Worm (Caenorhabditis elegans): ENCODE data around the gene AH9.1.

AH9.1 gene

ce11 chrX:2246908-2247307 lies at the start of gene AH9.1:
TSS of gene AH9.1 (minus strand) at chrX:2247008.
- no peak for TF ChIP-seq cog-1 (tag; optimal IDR thresholded peaks at IDR 0.05)
- TF ChIP-seq med-1 (GFP tag; optimal IDR thresholded peaks at IDR 0.05; ENCODE audit: insufficient read depth), result no peak
- no peak for TF ChIP-seq T22C8.4 (GFP tag; IDR thresholded peaks at IDR 0.05)
- TF ChIP-seq tab-1 (GFP tag; IDR thresholded peaks at IDR 0.05), result no peak
- TF ChIP-seq flt-1 (GFP tag; IDR thresholded peaks at IDR 0.05), result no peak
- TF ChIP-seq ref-1 (GFP tag; conservative IDR thresholded peaks at IDR 0.05), result no peak
- no peak for TF ChIP-seq ztf-23 (GFP tag; IDR thresholded peaks at IDR 0.05)
- no peak for TF ChIP-seq klf-2 (GFP tag; conservative IDR thresholded peaks at IDR 0.05)
- TF ChIP-seq ztf-29 (GFP tag; IDR thresholded peaks at IDR 0.05), result no peak

ce11 chrX:2294198-2294800 lies 47.5 kb upstream of the AH9.1 start, which contains the start of gene T10H10.2:
TSS of gene T10H10.2 (plus strand) at chrX:2294750.
- TF ChIP-seq ztf-29 (GFP tag; IDR thresholded peaks at IDR 0.05), result no peak
- no peak for TF ChIP-seq ref-1 (GFP tag; conservative IDR thresholded peaks at IDR 0.05)
- no peak for TF ChIP-seq ztf-23 (GFP tag; IDR thresholded peaks at IDR 0.05)
- TF ChIP-seq med-1 (GFP tag; optimal IDR thresholded peaks at IDR 0.05; ENCODE audit: insufficient read depth), result no peak
- TF ChIP-seq T22C8.4 (GFP tag; IDR thresholded peaks at IDR 0.05), result no peak
- no peak for TF ChIP-seq tab-1 (GFP tag; IDR thresholded peaks at IDR 0.05)
- TF ChIP-seq flt-1 (GFP tag; IDR thresholded peaks at IDR 0.05), result no peak
- no peak for TF ChIP-seq klf-2 (GFP tag; conservative IDR thresholded peaks at IDR 0.05)
- TF ChIP-seq cog-1 (tag; optimal IDR thresholded peaks at IDR 0.05), result no peak

- TF ChIP-seq tab-1 (GFP tag; IDR thresholded peaks at IDR 0.05) (no peak), cog-1 (tag; optimal IDR thresholded peaks at IDR 0.05) (peak; percentile 64)
These were observed 41.2 kb upstream of the AH9.1 start for ce11 chrX:2287977-2288387.

ce11 chrX:2287092-2287491 lies 40.3 kb upstream of the AH9.1 start, which contains the start of gene sav-1:
TSS of gene sav-1 (minus strand) at chrX:2287192.
- TF ChIP-seq cog-1 (tag; optimal IDR thresholded peaks at IDR 0.05), result no peak
- no peak for TF ChIP-seq flt-1 (GFP tag; IDR thresholded peaks at IDR 0.05)
- TF ChIP-seq tab-1 (GFP tag; IDR thresholded peaks at IDR 0.05), result no peak
- no peak for TF ChIP-seq T22C8.4 (GFP tag; IDR thresholded peaks at IDR 0.05)
- no peak for TF ChIP-seq klf-2 (GFP tag; conservative IDR thresholded peaks at IDR 0.05)
- TF ChIP-seq ztf-29 (GFP tag; IDR thresholded peaks at IDR 0.05), result no peak
- no peak for TF ChIP-seq med-1 (GFP tag; optimal IDR thresholded peaks at IDR 0.05; ENCODE audit: insufficient read depth)
- TF ChIP-seq ref-1 (GFP tag; conservative IDR thresholded peaks at IDR 0.05), result no peak
- TF ChIP-seq ztf-23 (GFP tag; IDR thresholded peaks at IDR 0.05), result no peak

ce11 chrX:2276000-2276399 lies 29.2 kb upstream of the AH9.1 start:
- TF ChIP-seq flt-1 (GFP tag; IDR thresholded peaks at IDR 0.05) (no peak), tab-1 (GFP tag; IDR thresholded peaks at IDR 0.05) (no peak)

ce11 chrX:2274237-2274636 lies 27.4 kb upstream of the AH9.1 start, which contains the start of gene AH9.4:
TSS of gene AH9.4 (minus strand) at chrX:2274337.
- no peak for TF ChIP-seq cog-1 (tag; optimal IDR thresholded peaks at IDR 0.05)
- no peak for TF ChIP-seq flt-1 (GFP tag; IDR thresholded peaks at IDR 0.05)
- no peak for TF ChIP-seq tab-1 (GFP tag; IDR thresholded peaks at IDR 0.05)
- no peak for TF ChIP-seq ztf-29 (GFP tag; IDR thresholded peaks at IDR 0.05)
- no peak for TF ChIP-seq med-1 (GFP tag; optimal IDR thresholded peaks at IDR 0.05; ENCODE audit: insufficient read depth)
- TF ChIP-seq ref-1 (GFP tag; conservative IDR thresholded peaks at IDR 0.05), result no peak

ce11 chrX:2271429-2271828 lies 24.6 kb upstream of the AH9.1 start:
- TF ChIP-seq ztf-29 (GFP tag; IDR thresholded peaks at IDR 0.05), result no peak
- no peak for TF ChIP-seq klf-2 (GFP tag; conservative IDR thresholded peaks at IDR 0.05)
- TF ChIP-seq tab-1 (GFP tag; IDR thresholded peaks at IDR 0.05), result no peak
- no peak for TF ChIP-seq ztf-23 (GFP tag; IDR thresholded peaks at IDR 0.05)
- no peak for TF ChIP-seq cog-1 (tag; optimal IDR thresholded peaks at IDR 0.05)
- TF ChIP-seq T22C8.4 (GFP tag; IDR thresholded peaks at IDR 0.05), result no peak
- TF ChIP-seq med-1 (GFP tag; optimal IDR thresholded peaks at IDR 0.05; ENCODE audit: insufficient read depth), result no peak
- TF ChIP-seq flt-1 (GFP tag; IDR thresholded peaks at IDR 0.05), result no peak
- no peak for TF ChIP-seq ref-1 (GFP tag; conservative IDR thresholded peaks at IDR 0.05)

- TF ChIP-seq ref-1 (GFP tag; conservative IDR thresholded peaks at IDR 0.05) (no peak), flt-1 (GFP tag; IDR thresholded peaks at IDR 0.05) (no peak), klf-2 (GFP tag; conservative IDR thresholded peaks at IDR 0.05) (no peak), T22C8.4 (GFP tag; IDR thresholded peaks at IDR 0.05) (no peak), ztf-23 (GFP tag; IDR thresholded peaks at IDR 0.05) (no peak), ztf-29 (GFP tag; IDR thresholded peaks at IDR 0.05) (no peak), tab-1 (GFP tag; IDR thresholded peaks at IDR 0.05) (no peak), med-1 (GFP tag; optimal IDR thresholded peaks at IDR 0.05; ENCODE audit: insufficient read depth) (no peak), cog-1 (tag; optimal IDR thresholded peaks at IDR 0.05) (no peak)
These were observed 21.1 kb upstream of the AH9.1 start, which contains the start of gene AH9.6 for ce11 chrX:2267956-2268355. TSS of gene AH9.6 (minus strand) at chrX:2268138.

- TF ChIP-seq cog-1 (tag; optimal IDR thresholded peaks at IDR 0.05), result no peak
- TF ChIP-seq ztf-29 (GFP tag; IDR thresholded peaks at IDR 0.05), result no peak
- TF ChIP-seq T22C8.4 (GFP tag; IDR thresholded peaks at IDR 0.05), result no peak
- no peak for TF ChIP-seq med-1 (GFP tag; optimal IDR thresholded peaks at IDR 0.05; ENCODE audit: insufficient read depth)
- TF ChIP-seq ztf-23 (GFP tag; IDR thresholded peaks at IDR 0.05), result no peak
- TF ChIP-seq klf-2 (GFP tag; conservative IDR thresholded peaks at IDR 0.05), result no peak
- TF ChIP-seq flt-1 (GFP tag; IDR thresholded peaks at IDR 0.05), result no peak
- no peak for TF ChIP-seq ref-1 (GFP tag; conservative IDR thresholded peaks at IDR 0.05)
- no peak for TF ChIP-seq tab-1 (GFP tag; IDR thresholded peaks at IDR 0.05)
These were observed 20.0 kb upstream of the AH9.1 start for ce11 chrX:2266777-2267176.

- TF ChIP-seq ref-1 (GFP tag; conservative IDR thresholded peaks at IDR 0.05) (no peak), ztf-23 (GFP tag; IDR thresholded peaks at IDR 0.05) (no peak), cog-1 (tag; optimal IDR thresholded peaks at IDR 0.05) (no peak), med-1 (GFP tag; optimal IDR thresholded peaks at IDR 0.05; ENCODE audit: insufficient read depth) (no peak), tab-1 (GFP tag; IDR thresholded peaks at IDR 0.05) (no peak), flt-1 (GFP tag; IDR thresholded peaks at IDR 0.05) (no peak), klf-2 (GFP tag; conservative IDR thresholded peaks at IDR 0.05) (no peak), ztf-29 (GFP tag; IDR thresholded peaks at IDR 0.05) (no peak)
These were observed 19.6 kb upstream of the AH9.1 start for ce11 chrX:2266366-2266765.
